Fruit fly (Drosophila melanogaster) whole organism: ENCODE measurements around the gene Oseg4.

Source experiments
- CG8478 ChIP-seq: fragments of >200 bp; optimal IDR thresholded peaks from 2 replicates; lab custom pipeline; 2018; ENCODE audit warnings: inconsistent platforms
- EcR ChIP-seq, 2 experiments: fragments of >200 bp; optimal IDR thresholded peaks; 2 replicates each; lab custom pipeline; 2017; ENCODE audit warnings: missing biosample characterization in 2 of 2, missing genetic modification characterization in 2 of 2, missing genetic modification reagents in 2 of 2
- pan ChIP-seq: fragments of >200 bp; optimal IDR thresholded peaks from 2 replicates; lab custom pipeline; 2017
- psq ChIP-seq: fragments of >200 bp; optimal IDR thresholded peaks from 2 replicates; lab custom pipeline; 2017
- usp ChIP-seq: fragments of >200 bp; optimal IDR thresholded peaks from 2 replicates; lab custom pipeline; 2017; ENCODE audit warnings: missing biosample characterization, missing genetic modification characterization, mixed read lengths

DNA sequence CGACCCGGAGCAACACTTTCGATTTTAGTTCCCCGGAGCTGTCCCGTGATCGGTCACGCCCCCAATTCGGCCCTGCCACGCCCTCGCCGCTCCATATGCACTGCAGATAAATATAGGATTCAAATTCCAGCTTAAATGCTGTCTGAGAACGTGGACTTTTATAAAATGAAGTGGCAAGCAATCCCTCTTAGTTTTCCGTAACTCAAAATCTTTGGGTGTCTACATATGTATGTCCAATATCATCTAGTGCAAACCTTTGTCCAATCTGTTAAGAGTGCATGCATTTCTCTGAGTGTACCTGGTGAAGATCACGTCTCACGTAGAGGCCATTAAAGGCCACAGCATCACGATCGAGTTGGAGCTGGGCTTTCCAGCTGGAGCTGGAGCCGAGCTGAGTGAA lies 25.0 kb downstream of the Oseg4 start:
- TF ChIP-seq psq = no peak
- no peak for TF ChIP-seq pan (lab: Kevin White, UChicago)
- TF ChIP-seq usp (GFP tag; lab: Kevin White, UChicago) = no peak
- TF ChIP-seq CG8478 = no peak
- no peak for TF ChIP-seq EcR (GFP tag; optimal IDR thresholded peaks at IDR 0.05; lab: Kevin White, UChicago)
